Worm (Caenorhabditis elegans): Measurements from ENCODE around the gene abu-10.

- TF ChIP-seq mdl-1 (tag; optimal IDR thresholded peaks at IDR 0.05): no peak
- no peak for TF ChIP-seq mab-5 (tag; optimal IDR thresholded peaks at IDR 0.05)
Observed at ce11 chrX:3830872-3831271, 32.9 kb downstream of the abu-10 start.
